Fruit fly (Drosophila melanogaster) whole organism, embryonic: ENCODE data around the gene Elo68alpha.

Source experiments
- ATbp ChIP-seq: fragments of 200-800 bp; sonication (Bioruptor generic); optimal IDR thresholded peaks from 2 replicates; lab custom pipeline; 2017; ENCODE audit warnings: missing biosample characterization, mild to moderate bottlenecking, missing genetic modification characterization, missing genetic modification reagents
- B-H1 ChIP-seq: fragments of 200-800 bp; sonication (Bioruptor generic); IDR thresholded peaks from 3 replicates; pipeline ENCODE4 v1.3.6; 2022; ENCODE audit warnings: missing biosample characterization, missing genetic modification characterization
- Blimp-1 ChIP-seq: fragments of 200-800 bp; sonication (Bioruptor generic); optimal IDR thresholded peaks from 3 replicates; lab custom pipeline; 2018; ENCODE audit warnings: missing biosample characterization, missing genetic modification characterization, mild to moderate bottlenecking, moderate library complexity, missing genetic modification reagents
- CG1024 ChIP-seq: fragments of 200-800 bp; sonication (Bioruptor generic); IDR thresholded peaks from 2 replicates; pipeline ENCODE4 v1.3.6; 2022; ENCODE audit warnings: missing biosample characterization, missing genetic modification characterization
- CG10267 ChIP-seq: fragments of 200-800 bp; sonication (Bioruptor generic); optimal IDR thresholded peaks from 2 replicates; lab custom pipeline; 2018; ENCODE audit warnings: missing biosample characterization, mild to moderate bottlenecking, missing genetic modification characterization, moderate library complexity
- CG10543 ChIP-seq: fragments of 200-800 bp; sonication (Bioruptor generic); optimal IDR thresholded peaks from 3 replicates; lab custom pipeline; 2017; ENCODE audit warnings: missing biosample characterization, mild to moderate bottlenecking, missing genetic modification characterization, moderate library complexity
- CG10654 ChIP-seq: fragments of 200-800 bp; sonication (Bioruptor generic); optimal IDR thresholded peaks from 2 replicates; lab custom pipeline; 2016; ENCODE audit warnings: missing biosample characterization, missing genetic modification characterization
- CG10979 ChIP-seq: fragments of 200-800 bp; sonication (Bioruptor generic); optimal IDR thresholded peaks from 2 replicates; lab custom pipeline; 2018; ENCODE audit warnings: missing biosample characterization, mild to moderate bottlenecking, missing genetic modification characterization, moderate library complexity
- CG11093 ChIP-seq: fragments of 200-800 bp; sonication (Bioruptor generic); IDR thresholded peaks from 3 replicates; pipeline ENCODE4 v1.3.6; 2022; ENCODE audit warnings: missing biosample characterization, missing genetic modification characterization
- CG11456 ChIP-seq: fragments of 200-800 bp; sonication (Bioruptor generic); IDR thresholded peaks from 3 replicates; pipeline ENCODE4 v1.3.6; 2022; ENCODE audit warnings: missing biosample characterization, missing genetic modification characterization
- CG11696 ChIP-seq: fragments of 200-800 bp; sonication (Bioruptor generic); IDR thresholded peaks from 2 replicates; pipeline ENCODE4 v1.3.6; 2022; ENCODE audit warnings: missing biosample characterization, missing genetic modification characterization
- CG12219 ChIP-seq: fragments of 200-800 bp; sonication (Bioruptor generic); optimal IDR thresholded peaks from 3 replicates; lab custom pipeline; 2018; ENCODE audit warnings: missing biosample characterization, mild to moderate bottlenecking, missing genetic modification characterization
- CG13296 ChIP-seq: fragments of 200-800 bp; sonication (Bioruptor generic); optimal IDR thresholded peaks from 3 replicates; lab custom pipeline; 2018; ENCODE audit warnings: missing biosample characterization, mild to moderate bottlenecking, missing genetic modification characterization
- CG13775 ChIP-seq: fragments of 200-800 bp; sonication (Bioruptor generic); optimal IDR thresholded peaks from 3 replicates; lab custom pipeline; 2017; ENCODE audit warnings: missing biosample characterization, mild to moderate bottlenecking, missing genetic modification characterization
- CG14667 ChIP-seq: fragments of 200-800 bp; sonication (Bioruptor generic); IDR thresholded peaks from 2 replicates; pipeline ENCODE4 v1.3.6; 2022; ENCODE audit warnings: missing biosample characterization, missing genetic modification characterization
- CG1529 ChIP-seq: fragments of 200-800 bp; sonication (Bioruptor generic); optimal IDR thresholded peaks from 3 replicates; lab custom pipeline; 2018; ENCODE audit warnings: missing biosample characterization, missing genetic modification characterization
- CG16813 ChIP-seq: fragments of 200-800 bp; sonication (Bioruptor generic); IDR thresholded peaks from 3 replicates; pipeline ENCODE4 v1.3.6; 2022; ENCODE audit warnings: missing biosample characterization, missing genetic modification characterization; ENCODE audit not compliant: partially characterized antibody
- CG17359 ChIP-seq: fragments of 200-800 bp; sonication (Bioruptor generic); optimal IDR thresholded peaks from 3 replicates; lab custom pipeline; 2018; ENCODE audit warnings: missing biosample characterization, mild to moderate bottlenecking, missing genetic modification characterization, moderate library complexity
- CG17829 ChIP-seq: fragments of 200-800 bp; optimal IDR thresholded peaks from 2 replicates; lab custom pipeline; 2019; ENCODE audit warnings: missing biosample characterization, mild to moderate bottlenecking, missing genetic modification characterization, moderate library complexity
- CG18764 ChIP-seq: fragments of 200-800 bp; sonication (Bioruptor generic); optimal IDR thresholded peaks from 3 replicates; lab custom pipeline; 2016; ENCODE audit warnings: missing biosample characterization, missing genetic modification characterization
- CG31365 ChIP-seq: fragments of 200-800 bp; sonication (Bioruptor generic); optimal IDR thresholded peaks from 2 replicates; lab custom pipeline; 2018; ENCODE audit warnings: missing biosample characterization, mild to moderate bottlenecking, missing genetic modification characterization
- CG5180 ChIP-seq: fragments of 200-800 bp; sonication (Bioruptor generic); optimal IDR thresholded peaks from 3 replicates; lab custom pipeline; 2017; ENCODE audit warnings: missing biosample characterization, missing genetic modification characterization, mild to moderate bottlenecking, moderate library complexity, missing genetic modification reagents
- CG9932 ChIP-seq: fragments of 200-800 bp; sonication (Bioruptor generic); IDR thresholded peaks from 2 replicates; pipeline ENCODE4 v1.3.6; 2022; ENCODE audit warnings: missing biosample characterization, missing genetic modification characterization
- CrebB ChIP-seq: fragments of 200-800 bp; sonication (Bioruptor generic); optimal IDR thresholded peaks from 3 replicates; lab custom pipeline; 2018; ENCODE audit warnings: missing biosample characterization, mild to moderate bottlenecking, missing genetic modification characterization
- Gsc ChIP-seq: fragments of 200-800 bp; sonication (Bioruptor generic); IDR thresholded peaks from 2 replicates; pipeline ENCODE4 v1.3.6; 2022; ENCODE audit warnings: missing biosample characterization, missing genetic modification characterization
- HHEX ChIP-seq: fragments of 200-800 bp; sonication (Bioruptor generic); optimal IDR thresholded peaks from 3 replicates; lab custom pipeline; 2017; ENCODE audit warnings: missing biosample characterization, mild to moderate bottlenecking, missing genetic modification characterization, missing genetic modification reagents
- HLH54F ChIP-seq: fragments of 200-800 bp; sonication (Bioruptor generic); optimal IDR thresholded peaks from 3 replicates; lab custom pipeline; 2016; ENCODE audit warnings: missing biosample characterization, missing genetic modification characterization
- HmgD ChIP-seq: fragments of 200-800 bp; sonication (Bioruptor generic); optimal IDR thresholded peaks from 3 replicates; lab custom pipeline; 2016; ENCODE audit warnings: missing biosample characterization, missing genetic modification characterization
- Hr39 ChIP-seq: fragments of >200 bp; optimal IDR thresholded peaks from 2 replicates; lab custom pipeline; 2017
- Med ChIP-seq: fragments of 200-800 bp; sonication (Bioruptor generic); peaks from one replicate; lab custom pipeline; 2016; ENCODE audit warnings: missing biosample characterization, missing genetic modification characterization, mild to moderate bottlenecking, inconsistent platforms, moderate library complexity
- Meics ChIP-seq: fragments of 200-800 bp; sonication (Bioruptor generic); optimal IDR thresholded peaks from 2 replicates; lab custom pipeline; 2017; ENCODE audit warnings: missing biosample characterization, mild to moderate bottlenecking, missing genetic modification characterization
- Mes4 ChIP-seq: fragments of 200-800 bp; sonication (Bioruptor generic); optimal IDR thresholded peaks from 2 replicates; lab custom pipeline; 2016; ENCODE audit warnings: missing biosample characterization, missing genetic modification characterization
- Nf-YB ChIP-seq: fragments of 200-800 bp; sonication (Bioruptor generic); optimal IDR thresholded peaks from 3 replicates; lab custom pipeline; 2019; ENCODE audit warnings: missing biosample characterization, mild to moderate bottlenecking, missing genetic modification characterization, moderate library complexity
- Tbp ChIP-seq: fragments of >200 bp; optimal IDR thresholded peaks from 2 replicates; lab custom pipeline; 2018; ENCODE audit warnings: missing biosample characterization, missing genetic modification characterization
- amos ChIP-seq: fragments of 200-800 bp; sonication (Bioruptor generic); IDR thresholded peaks from 2 replicates; pipeline ENCODE4 v1.3.6; 2022; ENCODE audit warnings: missing biosample characterization, missing genetic modification characterization; ENCODE audit not compliant: partially characterized antibody
- aop ChIP-seq: fragments of 200-800 bp; sonication (Bioruptor generic); IDR thresholded peaks from 2 replicates; pipeline ENCODE4 v1.3.6; 2022; ENCODE audit warnings: missing biosample characterization, missing genetic modification characterization
- cas ChIP-seq: fragments of 200-800 bp; sonication (Bioruptor generic); IDR thresholded peaks from 2 replicates; pipeline ENCODE4 v1.3.6; 2022; ENCODE audit warnings: missing biosample characterization, missing genetic modification characterization
- da ChIP-seq: fragments of 200-800 bp; sonication (Bioruptor generic); optimal IDR thresholded peaks from 2 replicates; lab custom pipeline; 2016; ENCODE audit warnings: missing biosample characterization, missing genetic modification characterization
- dimm ChIP-seq: fragments of 200-800 bp; sonication (Bioruptor generic); IDR thresholded peaks from 2 replicates; pipeline ENCODE4 v1.3.6; 2022; ENCODE audit warnings: missing biosample characterization, missing genetic modification characterization
- esg ChIP-seq: fragments of 200-800 bp; sonication (Bioruptor generic); conservative IDR thresholded peaks from 2 replicates; pipeline ENCODE4 v1.3.6; 2022; ENCODE audit warnings: missing biosample characterization, missing genetic modification characterization
- oc ChIP-seq: fragments of 200-800 bp; sonication (Bioruptor generic); optimal IDR thresholded peaks from 2 replicates; lab custom pipeline; 2018; ENCODE audit warnings: missing biosample characterization, mild to moderate bottlenecking, missing genetic modification characterization, moderate library complexity
- odd ChIP-seq: fragments of 200-800 bp; sonication (Bioruptor generic); optimal IDR thresholded peaks from 2 replicates; lab custom pipeline; 2017; ENCODE audit warnings: missing biosample characterization, mild to moderate bottlenecking, missing genetic modification characterization
- prd ChIP-seq, 3 experiments: fragments of >200 bp in 2 of 3; fragments of 200-800 bp in 1 of 3; sonication (Bioruptor generic) in 1 of 3; optimal IDR thresholded peaks in 2 of 3; IDR thresholded peaks in 1 of 3; 2 replicates in 2 of 3; 3 replicates in 1 of 3; pipeline versions ENCODE4 v1.3.6 to Lab custom; 2017 to 2022; ENCODE audit warnings: missing biosample characterization in 1 of 3, missing genetic modification characterization in 1 of 3
- pros ChIP-seq: fragments of 200-800 bp; sonication (Bioruptor generic); optimal IDR thresholded peaks from 3 replicates; lab custom pipeline; 2019; ENCODE audit warnings: missing biosample characterization, mild to moderate bottlenecking, missing genetic modification characterization, moderate library complexity
- run ChIP-seq: fragments of 200-800 bp; sonication (Bioruptor generic); optimal IDR thresholded peaks from 3 replicates; lab custom pipeline; 2018; ENCODE audit warnings: missing biosample characterization, mild to moderate bottlenecking, missing genetic modification characterization
- sens ChIP-seq: fragments of 200-800 bp; sonication (Bioruptor generic); peaks from one replicate; lab custom pipeline; 2016; ENCODE audit warnings: missing biosample characterization, missing genetic modification characterization
- slou ChIP-seq: fragments of 200-800 bp; sonication (Bioruptor generic); optimal IDR thresholded peaks from 3 replicates; lab custom pipeline; 2016; ENCODE audit warnings: missing biosample characterization, missing genetic modification characterization
- sr ChIP-seq: fragments of 200-800 bp; sonication (Bioruptor generic); IDR thresholded peaks from 3 replicates; pipeline ENCODE4 v1.3.6; 2022; ENCODE audit warnings: missing biosample characterization, missing genetic modification characterization
- stc ChIP-seq: fragments of 200-800 bp; sonication (Bioruptor generic); IDR thresholded peaks from 2 replicates; pipeline ENCODE4 v1.3.6; 2022; ENCODE audit warnings: missing biosample characterization, missing genetic modification characterization
- tio ChIP-seq: fragments of 200-800 bp; sonication (Bioruptor generic); optimal IDR thresholded peaks from 2 replicates; lab custom pipeline; 2017; ENCODE audit warnings: missing biosample characterization, missing genetic modification characterization, inconsistent platforms
- vfl ChIP-seq: fragments of 200-800 bp; sonication (Bioruptor generic); optimal IDR thresholded peaks from 2 replicates; lab custom pipeline; 2016; ENCODE audit warnings: missing biosample characterization, missing genetic modification characterization
- wor ChIP-seq: fragments of 200-800 bp; sonication (Bioruptor generic); IDR thresholded peaks from 2 replicates; pipeline ENCODE4 v1.3.6; 2022; ENCODE audit warnings: missing biosample characterization, missing genetic modification characterization

The Elo68alpha gene

dm6 chr3L:11120419-11120958 lies 17.7 kb upstream of the Elo68alpha start, which contains the start of the genes FoxK and mRpL2 (continued):
- TF ChIP-seq odd (GFP tag; lab: Kevin White, UChicago) (no peak), Hr39 (no peak), run (tag; lab: Kevin White, UChicago) (peak; percentile 19), Nf-YB (GFP tag; lab: Kevin White, UChicago) (no peak), Gsc (GFP tag; lab: Robert Waterston, UW) (no peak), CG10267 (tag; lab: Kevin White, UChicago) (peak; percentile 39), dimm (GFP tag; lab: Robert Waterston, UW) (no peak), CrebB (tag; lab: Kevin White, UChicago) (no peak), CG16813 (GFP tag; lab: Robert Waterston, UW) (no peak), Mes4 (no peak), pros (GFP tag; lab: Kevin White, UChicago) (no peak), slou (GFP tag; lab: Kevin White, UChicago) (no peak), prd (optimal IDR thresholded peaks at IDR 0.05; lab: Kevin White, UChicago) (no peak), prd (GFP tag; IDR thresholded peaks at IDR 0.05; lab: Robert Waterston, UW) (no peak), CG1529 (GFP tag; lab: Kevin White, UChicago) (no peak), sr (no peak), CG12219 (GFP tag; lab: Kevin White, UChicago) (no peak), B-H1 (GFP tag; lab: Robert Waterston, UW) (no peak), CG10543 (GFP tag; lab: Kevin White, UChicago) (no peak), da (GFP tag; lab: Kevin White, UChicago) (no peak), ATbp (GFP tag; lab: Kevin White, UChicago) (no peak), CG11093 (GFP tag; lab: Robert Waterston, UW) (no peak), stc (GFP tag; lab: Robert Waterston, UW) (no peak), HLH54F (GFP tag; lab: Kevin White, UChicago) (no peak), CG14667 (no peak), aop (GFP tag; lab: Robert Waterston, UW) (no peak), CG17359 (tag; lab: Kevin White, UChicago) (no peak), vfl (GFP tag; lab: Kevin White, UChicago) (no peak), CG13296 (GFP tag; lab: Kevin White, UChicago) (no peak), CG5180 (GFP tag; lab: Kevin White, UChicago) (no peak), CG11456 (GFP tag; lab: Robert Waterston, UW) (no peak), wor (GFP tag; lab: Robert Waterston, UW) (no peak), cas (GFP tag; lab: Robert Waterston, UW) (no peak), esg (no peak), Med (GFP tag; lab: Kevin White, UChicago) (peak; percentile 80), Tbp (no peak), sens (peak; percentile 78), amos (GFP tag; lab: Robert Waterston, UW) (peak; percentile 49; the same call in 1 of the 2 replicates), HmgD (GFP tag; lab: Kevin White, UChicago) (peak; percentile 63), tio (GFP tag; lab: Kevin White, UChicago) (no peak), CG10979 (tag; lab: Kevin White, UChicago) (no peak), CG1024 (no peak), CG11696 (GFP tag; lab: Robert Waterston, UW) (no peak), Meics (GFP tag; lab: Kevin White, UChicago) (no peak), oc (tag; lab: Kevin White, UChicago) (no peak), CG10654 (GFP tag; lab: Kevin White, UChicago) (no peak), Blimp-1 (GFP tag; lab: Kevin White, UChicago) (no peak), CG17829 (tag; lab: Kevin White, UChicago) (peak; percentile 25), CG13775 (no peak), HHEX (no peak), CG18764 (GFP tag; lab: Kevin White, UChicago) (no peak), CG9932 (no peak), CG31365 (tag; lab: Kevin White, UChicago) (no peak)
